Worm (Caenorhabditis elegans): ENCODE measurements around the gene C24H12.1.
"Not testable (repeated sequence)": the region's sequence is repeated elsewhere in the genome, so short reads cannot be mapped to it uniquely, and the experiment has no call there.

The C24H12.1 gene

ce11 chrII:441102-441501 lies at the start of gene C24H12.1:
Gene C24H12.1 (plus strand): TSS chrII:441402.
- not testable (repeated sequence) for TF ChIP-seq ceh-16, unc-39, aly-2 (tag; optimal IDR thresholded peaks at IDR 0.05)

ce11 chrII:399321-399720 lies 41.9 kb upstream of the C24H12.1 start, which contains the start of gene C03H5.6:
Gene C03H5.6 (minus strand): TSS chrII:399421.
- no peak for TF ChIP-seq nhr-25 (tag; optimal IDR thresholded peaks at IDR 0.05)
- TF ChIP-seq unc-39 (tag; optimal IDR thresholded peaks at IDR 0.05): no peak
- TF ChIP-seq egl-27 (tag; optimal IDR thresholded peaks at IDR 0.05): no peak
- no peak for TF ChIP-seq hmg-11 (tag; optimal IDR thresholded peaks at IDR 0.05)
- no peak for TF ChIP-seq mml-1 (tag; optimal IDR thresholded peaks at IDR 0.05)
- no peak for TF ChIP-seq nhr-12 (tag; optimal IDR thresholded peaks at IDR 0.05)
- no peak for TF ChIP-seq ceh-9 (tag; optimal IDR thresholded peaks at IDR 0.05)
- TF ChIP-seq ztf-11 (tag; optimal IDR thresholded peaks at IDR 0.05): no peak
- TF ChIP-seq R02D3.7 (tag; optimal IDR thresholded peaks at IDR 0.05): no peak
- no peak for TF ChIP-seq tbx-2 (tag; optimal IDR thresholded peaks at IDR 0.05)
- no peak for TF ChIP-seq nhr-11 (tag; optimal IDR thresholded peaks at IDR 0.05)
- no peak for TF ChIP-seq eor-1 (tag; optimal IDR thresholded peaks at IDR 0.05)
- no peak for TF ChIP-seq lsy-12 (tag; optimal IDR thresholded peaks at IDR 0.05)
- no peak for TF ChIP-seq jun-1 (tag; optimal IDR thresholded peaks at IDR 0.05)
- TF ChIP-seq fos-1 (tag; optimal IDR thresholded peaks at IDR 0.05): no peak
- TF ChIP-seq snpc-4 (tag; optimal IDR thresholded peaks at IDR 0.05): no peak

- TF ChIP-seq nhr-237 (tag; optimal IDR thresholded peaks at IDR 0.05) (no peak), nhr-77 (tag; optimal IDR thresholded peaks at IDR 0.05) (no peak), fkh-2 (tag; optimal IDR thresholded peaks at IDR 0.05) (no peak), lin-39 (tag; optimal IDR thresholded peaks at IDR 0.05) (peak; percentile 41), egl-5 (tag; optimal IDR thresholded peaks at IDR 0.05) (peak; percentile 1)
Measured at ce11 chrII:400167-400566, 41.0 kb upstream of the C24H12.1 start.

- TF ChIP-seq nhr-25 (tag; optimal IDR thresholded peaks at IDR 0.05): no peak
- TF ChIP-seq tbx-2 (tag; optimal IDR thresholded peaks at IDR 0.05): no peak
- no peak for TF ChIP-seq fkh-2 (tag; optimal IDR thresholded peaks at IDR 0.05)
- TF ChIP-seq lin-39 (tag; optimal IDR thresholded peaks at IDR 0.05): peak; percentile 20
- peak; percentile 8 for TF ChIP-seq lin-15B (tag; optimal IDR thresholded peaks at IDR 0.05)
- TF ChIP-seq hmg-11 (tag; optimal IDR thresholded peaks at IDR 0.05): peak; percentile 77
- no peak for TF ChIP-seq mml-1 (tag; optimal IDR thresholded peaks at IDR 0.05)
- TF ChIP-seq nfya-1 (tag; optimal IDR thresholded peaks at IDR 0.05; ENCODE audit: insufficient read depth): peak; percentile 57
- peak; percentile 46 for TF ChIP-seq fkh-10 (GFP tag; optimal IDR thresholded peaks at IDR 0.05)
Measured at ce11 chrII:401211-401610, 40.0 kb upstream of the C24H12.1 start.

ce11 chrII:402435-402834 lies 38.8 kb upstream of the C24H12.1 start, which contains the start of gene clec-10:
Gene clec-10 (plus strand): TSS chrII:402678.
- no peak for TF ChIP-seq nhr-76 (tag; optimal IDR thresholded peaks at IDR 0.05)
- TF ChIP-seq elt-3 (tag; optimal IDR thresholded peaks at IDR 0.05): no peak
- TF ChIP-seq nhr-23 (tag; optimal IDR thresholded peaks at IDR 0.05): no peak
- TF ChIP-seq fkh-2 (tag; optimal IDR thresholded peaks at IDR 0.05): no peak
- no peak for TF ChIP-seq lin-15B (tag; optimal IDR thresholded peaks at IDR 0.05)
- no peak for TF ChIP-seq zag-1 (tag; optimal IDR thresholded peaks at IDR 0.05)
- no peak for TF ChIP-seq fkh-10 (GFP tag; optimal IDR thresholded peaks at IDR 0.05)
- TF ChIP-seq egl-5 (tag; optimal IDR thresholded peaks at IDR 0.05): no peak
- TF ChIP-seq nhr-12 (tag; optimal IDR thresholded peaks at IDR 0.05): no peak
- TF ChIP-seq elt-1 (tag; optimal IDR thresholded peaks at IDR 0.05): no peak
- no peak for TF ChIP-seq egl-27 (tag; optimal IDR thresholded peaks at IDR 0.05)
- peak; percentile 62 for TF ChIP-seq elt-2 (tag; optimal IDR thresholded peaks at IDR 0.05)
- no peak for TF ChIP-seq nhr-28 (tag; optimal IDR thresholded peaks at IDR 0.05)
- TF ChIP-seq nhr-25 (tag; optimal IDR thresholded peaks at IDR 0.05): no peak
- no peak for TF ChIP-seq pha-4 (tag; optimal IDR thresholded peaks at IDR 0.05)
- TF ChIP-seq pqm-1 (tag; optimal IDR thresholded peaks at IDR 0.05): peak; percentile 43
